Worm (Caenorhabditis elegans) whole organism, L4 larva: Measurements from ENCODE around the gene C26B9.6.

Source experiments
- F26F4.8 ChIP-seq: fragments of 200-800 bp; sonication (Bioruptor generic); conservative IDR thresholded peaks from 2 replicates; pipeline ENCODE4 v1.3.6; 2022; ENCODE audit warnings: missing genetic modification characterization, missing compliant biosample characterization
- F44E2.7 ChIP-seq: fragments of 200-800 bp; sonication (Bioruptor generic); IDR thresholded peaks from 2 replicates; pipeline ENCODE4 v2.1.2; 2022; ENCODE audit warnings: missing genetic modification characterization, missing compliant biosample characterization
- Y105C5A.15 ChIP-seq: fragments of 200-800 bp; sonication (Bioruptor generic); IDR thresholded peaks from 2 replicates; pipeline ENCODE4 v1.3.6; 2022; ENCODE audit warnings: missing genetic modification characterization, missing compliant biosample characterization
- Y48G9A.11 ChIP-seq: fragments of 200-800 bp; sonication (Bioruptor generic); IDR thresholded peaks from 2 replicates; pipeline ENCODE4 v1.3.6; 2022; ENCODE audit warnings: missing genetic modification reagents, missing genetic modification characterization, missing compliant biosample characterization
- ZK546.5 ChIP-seq, 2 experiments: sonication (generic microtip); optimal IDR thresholded peaks; 2 replicates each; lab custom pipeline; 2017; ENCODE audit warnings: missing biosample characterization in 2 of 2, missing genetic modification characterization in 2 of 2
- aha-1 ChIP-seq: fragments of 150-350 bp; peaks from one replicate; lab custom pipeline; 2014; ENCODE audit warnings: missing biosample characterization, missing genetic modification characterization
- aly-2 ChIP-seq: sonication (generic microtip); optimal IDR thresholded peaks from 2 replicates; lab custom pipeline; 2018; ENCODE audit warnings: missing biosample characterization, missing genetic modification characterization
- ceh-32 ChIP-seq: sonication (generic microtip); optimal IDR thresholded peaks from 2 replicates; lab custom pipeline; 2016; ENCODE audit warnings: mild to moderate bottlenecking, missing genetic modification characterization, missing compliant biosample characterization; ENCODE audit not compliant: poor library complexity
- ceh-62 ChIP-seq: sonication (generic microtip); optimal IDR thresholded peaks from 2 replicates; lab custom pipeline; 2017; ENCODE audit warnings: missing biosample characterization, missing genetic modification characterization
- ceh-82 ChIP-seq: sonication (generic microtip); optimal IDR thresholded peaks from 2 replicates; lab custom pipeline; 2017; ENCODE audit warnings: missing biosample characterization, missing genetic modification characterization
- ces-1 ChIP-seq: fragments of 150-350 bp; sonication (generic microtip); optimal IDR thresholded peaks from 4 replicates; lab custom pipeline; 2014; ENCODE audit warnings: missing biosample characterization, missing genetic modification reagents, missing genetic modification characterization
- ctbp-1 ChIP-seq: fragments of 200-800 bp; sonication (Bioruptor generic); IDR thresholded peaks from 2 replicates; pipeline ENCODE4 v1.3.6; 2022; ENCODE audit warnings: missing genetic modification reagents, missing genetic modification characterization, missing compliant biosample characterization
- daf-16 ChIP-seq, 3 experiments: sonication (generic microtip); optimal IDR thresholded peaks; 2 replicates each; lab custom pipeline; 2016 to 2017; ENCODE audit warnings: missing genetic modification characterization in 3 of 3, missing genetic modification reagents in 3 of 3, mild to moderate bottlenecking in 2 of 3, missing compliant biosample characterization in 2 of 3, missing biosample characterization in 1 of 3, moderate library complexity in 1 of 3
- daf-8 ChIP-seq: fragments of 200-800 bp; sonication (Bioruptor generic); IDR thresholded peaks from 2 replicates; pipeline ENCODE4 v1.3.6; 2022; ENCODE audit warnings: missing genetic modification characterization, missing compliant biosample characterization
- dmd-6 ChIP-seq: fragments of 200-800 bp; sonication (Bioruptor generic); IDR thresholded peaks from 2 replicates; pipeline ENCODE4 v1.3.6; 2022; ENCODE audit warnings: missing genetic modification reagents, missing genetic modification characterization, missing compliant biosample characterization
- dmd-8 ChIP-seq: fragments of 200-800 bp; sonication (Bioruptor generic); IDR thresholded peaks from 2 replicates; pipeline ENCODE4 v1.3.6; 2022; ENCODE audit warnings: missing genetic modification characterization, missing compliant biosample characterization
- dmd-9 ChIP-seq: fragments of 200-800 bp; sonication (Bioruptor generic); IDR thresholded peaks from 2 replicates; pipeline ENCODE4 v1.3.6; 2022; ENCODE audit warnings: missing genetic modification reagents, missing genetic modification characterization, missing compliant biosample characterization
- dve-1 ChIP-seq: sonication (generic microtip); optimal IDR thresholded peaks from 2 replicates; lab custom pipeline; 2017; ENCODE audit warnings: antibody characterized with exemption, mild to moderate bottlenecking, missing genetic modification characterization, missing compliant biosample characterization; ENCODE audit not compliant: insufficient read depth
- egl-43 ChIP-seq: fragments of 200-800 bp; sonication (Bioruptor generic); IDR thresholded peaks from 2 replicates; pipeline ENCODE4 v1.3.6; 2022; ENCODE audit warnings: missing genetic modification reagents, missing genetic modification characterization, missing compliant biosample characterization
- fkh-10 ChIP-seq: fragments of 150-350 bp; optimal IDR thresholded peaks from 2 replicates; lab custom pipeline; 2014; ENCODE audit warnings: missing biosample characterization, missing genetic modification reagents, missing genetic modification characterization
- fos-1 ChIP-seq: fragments of 150-350 bp; optimal IDR thresholded peaks from 2 replicates; lab custom pipeline; 2014; ENCODE audit warnings: missing biosample characterization, missing genetic modification characterization
- hif-1 ChIP-seq, 2 experiments: sonication (generic microtip); optimal IDR thresholded peaks; 2 replicates each; lab custom pipeline; 2016 to 2017; ENCODE audit warnings: missing compliant biosample characterization in 2 of 2, missing genetic modification characterization in 2 of 2, missing genetic modification reagents in 2 of 2, missing genotype in 2 of 2, mild to moderate bottlenecking in 1 of 2
- hlh-11 ChIP-seq: fragments of 200-800 bp; sonication (Bioruptor generic); optimal IDR thresholded peaks from 2 replicates; lab custom pipeline; 2018; ENCODE audit warnings: mild to moderate bottlenecking, missing genetic modification characterization, missing compliant biosample characterization
- hmg-1.1 ChIP-seq: fragments of 200-800 bp; sonication (Bioruptor generic); IDR thresholded peaks from 2 replicates; pipeline ENCODE4 v1.3.6; 2022; ENCODE audit warnings: missing genetic modification reagents, missing genetic modification characterization, missing compliant biosample characterization
- lim-7 ChIP-seq: fragments of 200-800 bp; sonication (Bioruptor generic); IDR thresholded peaks from 2 replicates; pipeline ENCODE4 v1.3.6; 2022; ENCODE audit warnings: missing genetic modification characterization, missing compliant biosample characterization
- lin-29 ChIP-seq: fragments of 200-800 bp; sonication (Bioruptor generic); IDR thresholded peaks from 2 replicates; pipeline ENCODE4 v1.3.6; 2022; ENCODE audit warnings: missing genetic modification reagents, missing genetic modification characterization, missing compliant biosample characterization
- lsy-2 ChIP-seq, 2 experiments: fragments of 150-350 bp in 1 of 2; sonication (generic microtip) in 1 of 2; optimal IDR thresholded peaks; 2 replicates each; lab custom pipeline; 2014 to 2017; ENCODE audit warnings: missing biosample characterization in 2 of 2, missing genetic modification characterization in 2 of 2
- mdl-1 ChIP-seq, 2 experiments: fragments of 150-350 bp in 1 of 2; sonication (generic microtip) in 1 of 2; optimal IDR thresholded peaks; 2 replicates each; lab custom pipeline; 2014 to 2017; ENCODE audit warnings: missing biosample characterization in 2 of 2, missing genetic modification characterization in 2 of 2
- mep-1 ChIP-seq: fragments of 150-350 bp; sonication (generic microtip); optimal IDR thresholded peaks from 3 replicates; lab custom pipeline; 2014; ENCODE audit warnings: missing biosample characterization, missing genetic modification characterization
- mes-2 ChIP-seq: sonication (generic microtip); optimal IDR thresholded peaks from 2 replicates; lab custom pipeline; 2016; ENCODE audit warnings: missing genotype, mild to moderate bottlenecking, missing genetic modification characterization, missing compliant biosample characterization; ENCODE audit not compliant: poor library complexity, severe bottlenecking
- mxl-3 ChIP-seq: fragments of 200-800 bp; sonication (Bioruptor generic); optimal IDR thresholded peaks from 2 replicates; lab custom pipeline; 2018; ENCODE audit warnings: mild to moderate bottlenecking, missing genetic modification characterization, missing compliant biosample characterization
- nhr-102 ChIP-seq: sonication (generic microtip); optimal IDR thresholded peaks from 2 replicates; lab custom pipeline; 2016; ENCODE audit warnings: mild to moderate bottlenecking, missing genetic modification characterization, moderate library complexity, missing compliant biosample characterization
- nhr-11 ChIP-seq: fragments of 150-350 bp; optimal IDR thresholded peaks from 2 replicates; lab custom pipeline; 2014; ENCODE audit warnings: missing biosample characterization, missing genetic modification characterization
- nhr-111 ChIP-seq: fragments of 200-800 bp; sonication (Bioruptor generic); optimal IDR thresholded peaks from 2 replicates; lab custom pipeline; 2018; ENCODE audit warnings: mild to moderate bottlenecking, missing genetic modification characterization, missing compliant biosample characterization
- nhr-28 ChIP-seq: fragments of 150-350 bp; optimal IDR thresholded peaks from 2 replicates; lab custom pipeline; 2014; ENCODE audit warnings: missing biosample characterization, missing genetic modification characterization
- nhr-41 ChIP-seq: fragments of 200-800 bp; sonication (Bioruptor generic); IDR thresholded peaks from 2 replicates; pipeline ENCODE4 v1.3.6; 2022; ENCODE audit warnings: missing genetic modification reagents, missing genetic modification characterization, missing compliant biosample characterization
- pha-4 ChIP-seq, 2 experiments: fragments of 150-350 bp in 1 of 2; fragments of 200-800 bp in 1 of 2; sonication (Bioruptor generic) in 1 of 2; IDR thresholded peaks in 1 of 2; optimal IDR thresholded peaks in 1 of 2; 2 replicates each; pipeline versions ENCODE4 v1.3.6 to Lab custom; 2014 to 2022; ENCODE audit warnings: missing genetic modification characterization in 2 of 2, missing genetic modification reagents in 2 of 2, missing biosample characterization in 1 of 2, missing compliant biosample characterization in 1 of 2
- pqm-1 ChIP-seq: sonication (generic microtip); optimal IDR thresholded peaks from 2 replicates; lab custom pipeline; 2017; ENCODE audit warnings: missing biosample characterization, missing genetic modification characterization
- rbr-2 ChIP-seq: sonication (generic microtip); optimal IDR thresholded peaks from 2 replicates; lab custom pipeline; 2016; ENCODE audit warnings: missing genotype, missing genetic modification characterization, missing compliant biosample characterization
- sdz-12 ChIP-seq: fragments of 200-800 bp; sonication (Bioruptor generic); optimal IDR thresholded peaks from 2 replicates; lab custom pipeline; 2018; ENCODE audit warnings: mild to moderate bottlenecking, missing genetic modification characterization, missing compliant biosample characterization
- set-16 ChIP-seq: fragments of 200-800 bp; sonication (Bioruptor generic); IDR thresholded peaks from 2 replicates; pipeline ENCODE4 v1.3.6; 2022; ENCODE audit warnings: missing genetic modification reagents, missing genetic modification characterization, missing compliant biosample characterization
- tag-97 ChIP-seq: fragments of 200-800 bp; sonication (Bioruptor generic); IDR thresholded peaks from 2 replicates; pipeline ENCODE4 v1.3.6; 2022; ENCODE audit warnings: missing genetic modification characterization, missing compliant biosample characterization
- unc-62 ChIP-seq, 3 experiments: fragments of 150-350 bp in 1 of 3; sonication (generic microtip); optimal IDR thresholded peaks in 2 of 3; peaks in 1 of 3; 1 replicate in 1 of 3; 2 replicates in 2 of 3; lab custom pipeline; 2014 to 2017; ENCODE audit warnings: missing biosample characterization in 3 of 3, missing genetic modification characterization in 3 of 3, missing genetic modification reagents in 3 of 3, missing genotype in 1 of 3

Gene C26B9.6

ce11 chrX:5355253-5355652 is 20.0 kb upstream of the C26B9.6 start (continued):
- TF ChIP-seq dve-1 (tag; lab: Kevin White, UChicago) (peak; percentile 62), hif-1 (tag; optimal IDR thresholded peaks at IDR 0.05; lab: Kevin White, UChicago) (peak; percentile 46 to 98), nhr-41 (GFP tag; lab: Robert Waterston, UW) (no peak), fkh-10 (GFP tag; lab: Kevin White, UChicago) (no peak), nhr-102 (tag; lab: Kevin White, UChicago) (no peak), F26F4.8 (GFP tag; lab: Robert Waterston, UW) (no peak), mxl-3 (GFP tag; lab: Kevin White, UChicago) (no peak), ZK546.5 (tag; optimal IDR thresholded peaks at IDR 0.05; lab: Kevin White, UChicago) (no peak), lim-7 (GFP tag; lab: Robert Waterston, UW) (no peak), ces-1 (GFP tag; lab: Kevin White, UChicago) (no peak), mdl-1 (tag; optimal IDR thresholded peaks at IDR 0.05; lab: Kevin White, UChicago) (peak in 1 of 2 experiments; percentile 4), Y48G9A.11 (GFP tag; lab: Robert Waterston, UW) (no peak), lin-29 (GFP tag; lab: Robert Waterston, UW) (no peak), dmd-8 (GFP tag; lab: Robert Waterston, UW) (no peak), aly-2 (tag; lab: Kevin White, UChicago) (no peak), tag-97 (GFP tag; lab: Robert Waterston, UW) (no peak), fos-1 (tag; lab: Kevin White, UChicago) (no peak), nhr-11 (tag; lab: Kevin White, UChicago) (no peak), Y105C5A.15 (GFP tag; lab: Robert Waterston, UW) (no peak), pha-4 (GFP tag; IDR thresholded peaks at IDR 0.05; lab: Robert Waterston, UW) (no peak), pha-4 (tag; optimal IDR thresholded peaks at IDR 0.05; lab: Kevin White, UChicago) (peak; percentile 44), daf-8 (no peak), F44E2.7 (GFP tag; lab: Robert Waterston, UW) (no peak)

- TF ChIP-seq nhr-28 = peak; percentile 38
- peak; percentile 5; the same call in 1 of the 2 replicates for TF ChIP-seq pha-4 (GFP tag; IDR thresholded peaks at IDR 0.05; lab: Robert Waterston, UW)
- no peak for TF ChIP-seq pha-4 (tag; optimal IDR thresholded peaks at IDR 0.05; lab: Kevin White, UChicago)
- peak; percentile 63 for TF ChIP-seq hlh-11
- no peak for TF ChIP-seq daf-16 (GFP tag; optimal IDR thresholded peaks at IDR 0.05; lab: Kevin White, UChicago)
- TF ChIP-seq daf-16 (tag; optimal IDR thresholded peaks at IDR 0.05; lab: Kevin White, UChicago) = peak; percentile 76
- peak; percentile 14 for TF ChIP-seq nhr-111 (GFP tag; lab: Kevin White, UChicago)
- TF ChIP-seq aha-1 = peak; percentile 98
- peak; percentile 33 for TF ChIP-seq mep-1 (tag; lab: Kevin White, UChicago)
- TF ChIP-seq hmg-1.1 (GFP tag; lab: Robert Waterston, UW) = peak; percentile 69
- TF ChIP-seq mxl-3 (GFP tag; lab: Kevin White, UChicago) = peak; percentile 85
- TF ChIP-seq set-16 (GFP tag; lab: Robert Waterston, UW) = peak; percentile 94
- TF ChIP-seq dmd-6 = peak; percentile 40
- TF ChIP-seq lsy-2 (tag; optimal IDR thresholded peaks at IDR 0.05; lab: Kevin White, UChicago) = peak in 1 of 2 experiments; percentile 14
- TF ChIP-seq sdz-12 (GFP tag; lab: Kevin White, UChicago) = no peak
- TF ChIP-seq mes-2 (tag; lab: Kevin White, UChicago) = peak; percentile 31
- TF ChIP-seq mdl-1 (tag; optimal IDR thresholded peaks at IDR 0.05; lab: Kevin White, UChicago) = peak in 1 of 2 experiments; percentile 48
- 0 out of 2 replicates have a peak, but pooled peaks have one; percentile 32 for TF ChIP-seq dmd-9 (GFP tag; lab: Robert Waterston, UW)
- TF ChIP-seq pqm-1 = peak; percentile 38
- TF ChIP-seq ctbp-1 (GFP tag; lab: Robert Waterston, UW) = 0 out of 2 replicates have a peak, but pooled peaks have one; percentile 13
- TF ChIP-seq ceh-82 = no peak
- TF ChIP-seq lin-29 (GFP tag; lab: Robert Waterston, UW) = peak; percentile 40; the same call in 1 of the 2 replicates
- TF ChIP-seq dve-1 (tag; lab: Kevin White, UChicago) = peak; percentile 19
- TF ChIP-seq ceh-62 (tag; lab: Kevin White, UChicago) = no peak
- peak; percentile 47 for TF ChIP-seq rbr-2
- 0 out of 2 replicates have a peak, but pooled peaks have one; percentile 72 for TF ChIP-seq egl-43 (GFP tag; lab: Robert Waterston, UW)
- no peak for TF ChIP-seq F44E2.7 (GFP tag; lab: Robert Waterston, UW)
- no peak for TF ChIP-seq ceh-32 (tag; lab: Kevin White, UChicago)
- TF ChIP-seq unc-62 (GFP tag; optimal IDR thresholded peaks at IDR 0.05 in 1 of 2; lab: Kevin White, UChicago) = peak in 1 of 2 experiments; percentile 66
- no peak for TF ChIP-seq unc-62 (tag; optimal IDR thresholded peaks at IDR 0.05; lab: Kevin White, UChicago)
- peak in 1 of 2 experiments; percentile 32 for TF ChIP-seq hif-1 (tag; optimal IDR thresholded peaks at IDR 0.05; lab: Kevin White, UChicago)
Measured at ce11 chrX:5354022-5354876, 19.0 kb upstream of the C26B9.6 start, which contains the start of gene pfn-2. pfn-2 (minus strand) TSS chrX:5354072.
